Fruit fly (Drosophila melanogaster) whole organism, embryonic: ENCODE measurements around the gene CG13315.

Experiments
- CG10274 ChIP-seq: fragments of 200-800 bp; sonication (Bioruptor generic); optimal IDR thresholded peaks from 3 replicates; lab custom pipeline; 2017; ENCODE audit warnings: missing biosample characterization, mild to moderate bottlenecking, missing genetic modification characterization
- CG10654 ChIP-seq: fragments of 200-800 bp; sonication (Bioruptor generic); optimal IDR thresholded peaks from 2 replicates; lab custom pipeline; 2016; ENCODE audit warnings: missing biosample characterization, missing genetic modification characterization
- Taf1 ChIP-seq: fragments of 200-800 bp; sonication (Bioruptor generic); IDR thresholded peaks from 2 replicates; pipeline ENCODE4 v1.3.6; 2022; ENCODE audit warnings: missing biosample characterization, missing genetic modification characterization

dm6 chr3L:9072062-9072730 lies 24.5 kb upstream of the CG13315 start:
- TF ChIP-seq CG10654 (GFP tag; lab: Kevin White, UChicago) (no peak), Taf1 (no peak), CG10274 (GFP tag; lab: Kevin White, UChicago) (no peak)
